Fruit fly (Drosophila melanogaster) whole organism, embryonic: ENCODE measurements around the gene CheB38b.

Experiments used
- CG10431 ChIP-seq: fragments of 200-800 bp; sonication (Bioruptor generic); optimal IDR thresholded peaks from 3 replicates; lab custom pipeline; 2018; ENCODE audit warnings: missing biosample characterization, mild to moderate bottlenecking, missing genetic modification characterization
- CG11247 ChIP-seq: fragments of 200-800 bp; sonication (Bioruptor generic); IDR thresholded peaks from 2 replicates; pipeline ENCODE4 v1.3.6; 2022; ENCODE audit warnings: missing biosample characterization, missing genetic modification characterization
- CG11504 ChIP-seq: fragments of 200-800 bp; sonication (Bioruptor generic); optimal IDR thresholded peaks from 3 replicates; lab custom pipeline; 2019; ENCODE audit warnings: missing biosample characterization, mild to moderate bottlenecking, missing genetic modification characterization, moderate library complexity
- CG12391 ChIP-seq: fragments of 200-800 bp; sonication (Bioruptor generic); optimal IDR thresholded peaks from 3 replicates; lab custom pipeline; 2018; ENCODE audit warnings: missing biosample characterization, mild to moderate bottlenecking, missing genetic modification characterization, moderate library complexity
- CG13424 ChIP-seq: fragments of 200-800 bp; sonication (Bioruptor generic); optimal IDR thresholded peaks from 2 replicates; lab custom pipeline; 2019; ENCODE audit warnings: missing biosample characterization, mild to moderate bottlenecking, missing genetic modification characterization, moderate library complexity
- CG14860 ChIP-seq: fragments of 200-800 bp; sonication (Bioruptor generic); IDR thresholded peaks from 3 replicates; pipeline ENCODE4 v1.3.6; 2022; ENCODE audit warnings: missing biosample characterization, missing genetic modification characterization; ENCODE audit not compliant: partially characterized antibody
- CG2678 ChIP-seq: fragments of 200-800 bp; sonication (Bioruptor generic); optimal IDR thresholded peaks from 3 replicates; lab custom pipeline; 2019; ENCODE audit warnings: missing biosample characterization, mild to moderate bottlenecking, missing genetic modification characterization, moderate library complexity
- CG34376 ChIP-seq: fragments of 200-800 bp; sonication (Bioruptor generic); optimal IDR thresholded peaks from 2 replicates; lab custom pipeline; 2018; ENCODE audit warnings: missing biosample characterization, mild to moderate bottlenecking, missing genetic modification characterization
- CG34422 ChIP-seq: fragments of 200-800 bp; sonication (Bioruptor generic); IDR thresholded peaks from 3 replicates; pipeline ENCODE4 v1.3.6; 2022; ENCODE audit warnings: missing biosample characterization, missing genetic modification characterization
- CG4617 ChIP-seq: fragments of 200-800 bp; sonication (Bioruptor generic); optimal IDR thresholded peaks from 3 replicates; lab custom pipeline; 2016; ENCODE audit warnings: missing biosample characterization, missing genetic modification characterization, borderline replicate concordance
- CG6272 ChIP-seq: fragments of 200-800 bp; sonication (Bioruptor generic); IDR thresholded peaks from 2 replicates; pipeline ENCODE4 v1.3.6; 2022; ENCODE audit warnings: missing biosample characterization, missing genetic modification characterization
- CG7372 ChIP-seq: fragments of 200-800 bp; sonication (Bioruptor generic); IDR thresholded peaks from 2 replicates; pipeline ENCODE4 v1.3.6; 2022; ENCODE audit warnings: missing biosample characterization, missing genetic modification characterization
- CG7928 ChIP-seq: fragments of 200-800 bp; sonication (Bioruptor generic); optimal IDR thresholded peaks from 2 replicates; lab custom pipeline; 2017; ENCODE audit warnings: missing biosample characterization, mild to moderate bottlenecking, missing genetic modification characterization
- CG9215 ChIP-seq: fragments of 200-800 bp; sonication (Bioruptor generic); IDR thresholded peaks from 2 replicates; pipeline ENCODE4 v1.3.6; 2022; ENCODE audit warnings: missing biosample characterization, missing genetic modification characterization
- CG9437 ChIP-seq: fragments of 200-800 bp; sonication (Bioruptor generic); optimal IDR thresholded peaks from 2 replicates; lab custom pipeline; 2018; ENCODE audit warnings: missing biosample characterization, mild to moderate bottlenecking, missing genetic modification characterization
- CG9817 ChIP-seq: fragments of 200-800 bp; sonication (Bioruptor generic); optimal IDR thresholded peaks from 2 replicates; lab custom pipeline; 2018; ENCODE audit warnings: missing biosample characterization, mild to moderate bottlenecking, missing genetic modification characterization, moderate library complexity
- D ChIP-seq, 2 experiments: fragments of 200-800 bp in 1 of 2; fragments of >200 bp in 1 of 2; sonication (Bioruptor generic) in 1 of 2; optimal IDR thresholded peaks; 2 replicates in 1 of 2; 3 replicates in 1 of 2; lab custom pipeline; 2017; ENCODE audit warnings: mild to moderate bottlenecking in 1 of 2, missing biosample characterization in 1 of 2, missing genetic modification characterization in 1 of 2, missing genetic modification reagents in 1 of 2
- Drgx ChIP-seq: fragments of 200-800 bp; sonication (Bioruptor generic); IDR thresholded peaks from 2 replicates; pipeline ENCODE4 v1.3.6; 2022; ENCODE audit warnings: missing biosample characterization, missing genetic modification characterization
- E2f1 ChIP-seq: fragments of 200-800 bp; sonication (Bioruptor generic); IDR thresholded peaks from 2 replicates; pipeline ENCODE4 v1.3.6; 2022; ENCODE audit warnings: missing biosample characterization, missing genetic modification characterization
- Ets65A ChIP-seq: fragments of 200-800 bp; sonication (Bioruptor generic); peaks from one replicate; lab custom pipeline; 2016; ENCODE audit warnings: missing biosample characterization, missing genetic modification characterization
- Lhr ChIP-seq: fragments of 200-800 bp; sonication (Bioruptor generic); optimal IDR thresholded peaks from 3 replicates; lab custom pipeline; 2017; ENCODE audit warnings: mild to moderate bottlenecking, missing biosample characterization, missing genetic modification reagents, missing genetic modification characterization
- Oaz ChIP-seq: fragments of 200-800 bp; sonication (Bioruptor generic); IDR thresholded peaks from 2 replicates; pipeline ENCODE4 v1.3.6; 2022; ENCODE audit warnings: missing biosample characterization, missing genetic modification characterization
- Sry-β ChIP-seq: fragments of 200-800 bp; sonication (Bioruptor generic); optimal IDR thresholded peaks from 2 replicates; lab custom pipeline; 2018; ENCODE audit warnings: missing biosample characterization, mild to moderate bottlenecking, missing genetic modification characterization, moderate library complexity
- Stat92E ChIP-seq, 3 experiments: fragments of >200 bp in 2 of 3; fragments of 200-800 bp in 1 of 3; sonication (Bioruptor generic) in 1 of 3; optimal IDR thresholded peaks; 2 replicates each; lab custom pipeline; 2017 to 2019; ENCODE audit warnings: missing biosample characterization in 3 of 3, missing genetic modification characterization in 3 of 3, mild to moderate bottlenecking in 1 of 3, moderate library complexity in 1 of 3
- Xbp1 ChIP-seq: fragments of 200-800 bp; sonication (Bioruptor generic); optimal IDR thresholded peaks from 3 replicates; lab custom pipeline; 2016; ENCODE audit warnings: missing biosample characterization, mild to moderate bottlenecking, missing genetic modification characterization
- Xrp1 ChIP-seq: fragments of 200-800 bp; sonication (Bioruptor generic); IDR thresholded peaks from 2 replicates; pipeline ENCODE4 v1.3.6; 2022; ENCODE audit warnings: missing biosample characterization, missing genetic modification characterization
- ac ChIP-seq: fragments of 200-800 bp; sonication (Bioruptor generic); optimal IDR thresholded peaks from 3 replicates; lab custom pipeline; 2017; ENCODE audit warnings: missing biosample characterization, mild to moderate bottlenecking, missing genetic modification characterization
- bbx ChIP-seq: fragments of 200-800 bp; sonication (Bioruptor generic); IDR thresholded peaks from 2 replicates; pipeline ENCODE4 v1.3.6; 2022; ENCODE audit warnings: missing biosample characterization, missing genetic modification characterization; ENCODE audit not compliant: partially characterized antibody
- her ChIP-seq: fragments of 200-800 bp; sonication (Bioruptor generic); optimal IDR thresholded peaks from 2 replicates; lab custom pipeline; 2016; ENCODE audit warnings: missing biosample characterization, missing genetic modification characterization
- insv ChIP-seq, 2 experiments: fragments of 200-800 bp; sonication (Bioruptor generic); optimal IDR thresholded peaks; 3 replicates each; lab custom pipeline; 2016 to 2018; ENCODE audit warnings: missing biosample characterization in 2 of 2, missing genetic modification characterization in 2 of 2
- mld ChIP-seq: fragments of 200-800 bp; sonication (Bioruptor generic); IDR thresholded peaks from 3 replicates; pipeline ENCODE4 v1.3.6; 2022; ENCODE audit warnings: missing biosample characterization, missing genetic modification characterization; ENCODE audit not compliant: partially characterized antibody
- nerfin-1 ChIP-seq: fragments of 200-800 bp; sonication (Bioruptor generic); optimal IDR thresholded peaks from 3 replicates; lab custom pipeline; 2019; ENCODE audit warnings: missing biosample characterization, mild to moderate bottlenecking, missing genetic modification characterization, moderate library complexity
- nmo ChIP-seq: fragments of 200-800 bp; sonication (Bioruptor generic); optimal IDR thresholded peaks from 2 replicates; lab custom pipeline; 2018; ENCODE audit warnings: missing biosample characterization, mild to moderate bottlenecking, missing genetic modification characterization, moderate library complexity
- nom ChIP-seq: fragments of 200-800 bp; sonication (Bioruptor generic); optimal IDR thresholded peaks from 2 replicates; lab custom pipeline; 2017; ENCODE audit warnings: missing biosample characterization, missing genetic modification characterization, mild to moderate bottlenecking, moderate library complexity, missing genetic modification reagents
- oc ChIP-seq: fragments of 200-800 bp; sonication (Bioruptor generic); optimal IDR thresholded peaks from 2 replicates; lab custom pipeline; 2018; ENCODE audit warnings: missing biosample characterization, mild to moderate bottlenecking, missing genetic modification characterization, moderate library complexity
- odd ChIP-seq: fragments of 200-800 bp; sonication (Bioruptor generic); optimal IDR thresholded peaks from 2 replicates; lab custom pipeline; 2017; ENCODE audit warnings: missing biosample characterization, mild to moderate bottlenecking, missing genetic modification characterization
- onecut ChIP-seq: fragments of 200-800 bp; sonication (Bioruptor generic); IDR thresholded peaks from 2 replicates; pipeline ENCODE4 v1.3.6; 2022; ENCODE audit warnings: missing biosample characterization, missing genetic modification characterization
- otp ChIP-seq: fragments of 200-800 bp; sonication (Bioruptor generic); IDR thresholded peaks from 3 replicates; pipeline ENCODE4, ENCODE4 v1.3.6; 2022; ENCODE audit warnings: missing biosample characterization, missing genetic modification characterization
- rib ChIP-seq: fragments of 200-800 bp; sonication (Bioruptor generic); IDR thresholded peaks from 2 replicates; pipeline ENCODE4 v1.3.6; 2022; ENCODE audit warnings: missing biosample characterization, missing genetic modification characterization
- sens ChIP-seq: fragments of 200-800 bp; sonication (Bioruptor generic); peaks from one replicate; lab custom pipeline; 2016; ENCODE audit warnings: missing biosample characterization, missing genetic modification characterization
- so ChIP-seq: fragments of 200-800 bp; sonication (Bioruptor generic); IDR thresholded peaks from 3 replicates; pipeline ENCODE4 v1.3.6; 2022; ENCODE audit warnings: missing biosample characterization, missing genetic modification characterization
- sob ChIP-seq: fragments of 200-800 bp; sonication (Bioruptor generic); IDR thresholded peaks from 2 replicates; pipeline ENCODE4 v1.3.6; 2022; ENCODE audit warnings: missing biosample characterization, missing genetic modification characterization
- tio ChIP-seq: fragments of 200-800 bp; sonication (Bioruptor generic); optimal IDR thresholded peaks from 2 replicates; lab custom pipeline; 2017; ENCODE audit warnings: missing biosample characterization, missing genetic modification characterization, inconsistent platforms
- usp ChIP-seq: fragments of >200 bp; optimal IDR thresholded peaks from 2 replicates; lab custom pipeline; 2017; ENCODE audit warnings: missing biosample characterization, missing genetic modification characterization
- vnd ChIP-seq: fragments of 200-800 bp; sonication (Bioruptor generic); IDR thresholded peaks from 3 replicates; pipeline ENCODE4 v1.3.6; 2022; ENCODE audit warnings: missing biosample characterization, missing genetic modification characterization; ENCODE audit not compliant: partially characterized antibody
- wek ChIP-seq: fragments of 200-800 bp; sonication (Bioruptor generic); optimal IDR thresholded peaks from 3 replicates; lab custom pipeline; 2018; ENCODE audit warnings: missing biosample characterization, mild to moderate bottlenecking, missing genetic modification characterization, moderate library complexity

The CheB38b gene

dm6 chr2L:20823196-20824105 is 6.4 kb upstream of the CheB38b start (continued):
- TF ChIP-seq bbx (GFP tag; lab: Robert Waterston, UW) = peak; percentile 80
- peak; percentile 51; the same call in 1 of the 3 replicates for TF ChIP-seq vnd
- TF ChIP-seq otp (GFP tag; lab: Robert Waterston, UW) = peak; percentile 44; the same call in 1 of the 3 replicates
- no peak for TF ChIP-seq CG7372 (GFP tag; lab: Robert Waterston, UW)
- no peak for TF ChIP-seq usp (GFP tag; lab: Kevin White, UChicago)
- no peak for TF ChIP-seq Xrp1 (GFP tag; lab: Robert Waterston, UW)
- TF ChIP-seq oc = peak; percentile 54
- TF ChIP-seq CG13424 = peak; percentile 18
- TF ChIP-seq CG14860 (GFP tag; lab: Robert Waterston, UW) = no peak; the same call in 2 of the 3 replicates
- TF ChIP-seq mld (GFP tag; lab: Robert Waterston, UW) = peak; percentile 54; the same call in 2 of the 3 replicates
- TF ChIP-seq Drgx (GFP tag; lab: Robert Waterston, UW) = peak; percentile 70
- TF ChIP-seq tio (GFP tag; lab: Kevin White, UChicago) = peak; percentile 37
- TF ChIP-seq CG6272 (GFP tag; lab: Robert Waterston, UW) = no peak
- TF ChIP-seq CG9817 = no peak
- peak; percentile 22 for TF ChIP-seq Xbp1
- no peak for TF ChIP-seq CG9437 (GFP tag; lab: Kevin White, UChicago)
- 0 out of 2 replicates have a peak, but pooled peaks have one; percentile 14 for TF ChIP-seq E2f1
- TF ChIP-seq CG12391 (tag; lab: Kevin White, UChicago) = peak; percentile 48
- TF ChIP-seq D (optimal IDR thresholded peaks at IDR 0.05; lab: Kevin White, UChicago) = no peak
- peak; percentile 13 for TF ChIP-seq D (GFP tag; optimal IDR thresholded peaks at IDR 0.05; lab: Kevin White, UChicago)
- peak; percentile 61; the same call in 1 of the 3 replicates for TF ChIP-seq CG34422 (GFP tag; lab: Robert Waterston, UW)
- TF ChIP-seq CG4617 (GFP tag; lab: Kevin White, UChicago) = no peak
- TF ChIP-seq Lhr = peak; percentile 64
- peak; percentile 46 for TF ChIP-seq sob (GFP tag; lab: Robert Waterston, UW)
- peak; percentile 42; the same call in 1 of the 3 replicates for TF ChIP-seq so
- TF ChIP-seq Oaz (GFP tag; lab: Robert Waterston, UW) = peak; percentile 23; the same call in 1 of the 2 replicates
- peak; percentile 20 for TF ChIP-seq nmo (GFP tag; lab: Kevin White, UChicago)
- no peak for TF ChIP-seq odd (GFP tag; lab: Kevin White, UChicago)
- TF ChIP-seq CG34376 (GFP tag; lab: Kevin White, UChicago) = peak; percentile 83
- peak in 1 of 3 experiments; percentile 73 for TF ChIP-seq Stat92E (GFP tag; optimal IDR thresholded peaks at IDR 0.05; lab: Kevin White, UChicago)
- TF ChIP-seq CG11504 (tag; lab: Kevin White, UChicago) = peak; percentile 50
- peak; percentile 79 for TF ChIP-seq CG10431 (GFP tag; lab: Kevin White, UChicago)
- TF ChIP-seq wek (GFP tag; lab: Kevin White, UChicago) = peak; percentile 33
- TF ChIP-seq rib = peak; percentile 82; the same call in 1 of the 2 replicates
- no peak for TF ChIP-seq CG7928 (GFP tag; lab: Kevin White, UChicago)
- peak; percentile 96 for TF ChIP-seq Sry-β (GFP tag; lab: Kevin White, UChicago)
- TF ChIP-seq CG11247 (GFP tag; lab: Robert Waterston, UW) = no peak
- peak; percentile 23 for TF ChIP-seq CG2678
- peak in 1 of 2 experiments; percentile 90 for TF ChIP-seq insv (GFP tag; optimal IDR thresholded peaks at IDR 0.05; lab: Kevin White, UChicago)
- TF ChIP-seq nerfin-1 (tag; lab: Kevin White, UChicago) = no peak
- no peak for TF ChIP-seq onecut
- TF ChIP-seq her (GFP tag; lab: Kevin White, UChicago) = peak; percentile 37
- peak; percentile 65 for TF ChIP-seq nom (GFP tag; lab: Kevin White, UChicago)
- TF ChIP-seq Ets65A (GFP tag; lab: Kevin White, UChicago) = peak; percentile 48
- peak; percentile 42; the same call in 1 of the 2 replicates for TF ChIP-seq CG9215 (GFP tag; lab: Robert Waterston, UW)
- peak; percentile 68 for TF ChIP-seq sens (GFP tag; lab: Kevin White, UChicago)
- no peak for TF ChIP-seq ac (GFP tag; lab: Kevin White, UChicago)
